Fruit fly (Drosophila melanogaster) whole organism, adult: ENCODE results near the gene CG5162.
A peak's percentile ranks its signal among the peaks of the same experiment; 100 is the strongest.

Experiments
- CG11617 ChIP-seq: fragments of 200-800 bp; sonication (Bioruptor generic); optimal IDR thresholded peaks from 2 replicates; lab custom pipeline; 2017; ENCODE audit warnings: mild to moderate bottlenecking, missing biosample characterization, missing genetic modification reagents, missing genetic modification characterization
- CG12768 ChIP-seq: fragments of 200-800 bp; sonication (Bioruptor generic); optimal IDR thresholded peaks from 2 replicates; lab custom pipeline; 2017; ENCODE audit warnings: missing biosample characterization, missing genetic modification characterization, mild to moderate bottlenecking, moderate library complexity, missing genetic modification reagents
- CG14711 ChIP-seq: fragments of 200-800 bp; sonication (Bioruptor generic); optimal IDR thresholded peaks from 2 replicates; lab custom pipeline; 2018; ENCODE audit warnings: missing biosample characterization, mild to moderate bottlenecking, missing genetic modification characterization, moderate library complexity
- CG1620 ChIP-seq: fragments of 200-800 bp; sonication (Bioruptor generic); optimal IDR thresholded peaks from 2 replicates; lab custom pipeline; 2016; ENCODE audit warnings: missing biosample characterization, missing genetic modification characterization
- CG33017 ChIP-seq: fragments of 200-800 bp; sonication (Bioruptor generic); optimal IDR thresholded peaks from 2 replicates; lab custom pipeline; 2018; ENCODE audit warnings: missing biosample characterization, mild to moderate bottlenecking, missing genetic modification characterization, moderate library complexity
- CG5204 ChIP-seq: fragments of 200-800 bp; sonication (Bioruptor generic); optimal IDR thresholded peaks from 2 replicates; lab custom pipeline; 2016; ENCODE audit warnings: missing biosample characterization, missing genetic modification characterization
- CG7045 ChIP-seq: fragments of 200-800 bp; sonication (Bioruptor generic); optimal IDR thresholded peaks from 2 replicates; lab custom pipeline; 2017; ENCODE audit warnings: missing biosample characterization, mild to moderate bottlenecking, missing genetic modification characterization
- CG7101 ChIP-seq: fragments of 200-800 bp; sonication (Bioruptor generic); optimal IDR thresholded peaks from 2 replicates; lab custom pipeline; 2018; ENCODE audit warnings: missing biosample characterization, mild to moderate bottlenecking, missing genetic modification characterization, moderate library complexity
- Clk ChIP-seq: fragments of 200-800 bp; sonication (Bioruptor generic); optimal IDR thresholded peaks from 2 replicates; lab custom pipeline; 2017; ENCODE audit warnings: missing biosample characterization, missing genetic modification characterization
- Crg-1 ChIP-seq: fragments of 200-800 bp; sonication (Bioruptor generic); optimal IDR thresholded peaks from 2 replicates; lab custom pipeline; 2016; ENCODE audit warnings: missing biosample characterization, missing genetic modification characterization
- Hr96 ChIP-seq: fragments of 200-800 bp; sonication (Bioruptor generic); optimal IDR thresholded peaks from 2 replicates; lab custom pipeline; 2016; ENCODE audit warnings: missing biosample characterization, missing genetic modification characterization
- Mnt ChIP-seq: fragments of 200-800 bp; sonication (Bioruptor generic); optimal IDR thresholded peaks from 2 replicates; lab custom pipeline; 2016; ENCODE audit warnings: missing biosample characterization, mild to moderate bottlenecking, missing genetic modification characterization
- bab1 ChIP-seq: fragments of 200-800 bp; sonication (Bioruptor generic); optimal IDR thresholded peaks from 3 replicates; lab custom pipeline; 2019; ENCODE audit warnings: missing biosample characterization, mild to moderate bottlenecking, missing genetic modification characterization, moderate library complexity
- cic ChIP-seq: fragments of 200-800 bp; sonication (Bioruptor generic); optimal IDR thresholded peaks from 2 replicates; lab custom pipeline; 2017; ENCODE audit warnings: missing biosample characterization, mild to moderate bottlenecking, missing genetic modification characterization, moderate library complexity
- cnc ChIP-seq, 2 experiments: fragments of >200 bp; optimal IDR thresholded peaks; 2 replicates each; lab custom pipeline; 2017
- kay ChIP-seq: fragments of 200-800 bp; sonication (Bioruptor generic); peaks from one replicate; lab custom pipeline; 2016; ENCODE audit warnings: missing biosample characterization, missing genetic modification characterization, borderline replicate concordance
- ovo ChIP-seq: fragments of 200-800 bp; sonication (Bioruptor generic); optimal IDR thresholded peaks from 2 replicates; lab custom pipeline; 2016; ENCODE audit warnings: missing biosample characterization, missing genetic modification characterization
- pad ChIP-seq: fragments of 200-800 bp; sonication (Bioruptor generic); optimal IDR thresholded peaks from 3 replicates; lab custom pipeline; 2017; ENCODE audit warnings: missing biosample characterization, missing genetic modification characterization, mild to moderate bottlenecking, moderate library complexity, missing genetic modification reagents
- tj ChIP-seq: fragments of 200-800 bp; sonication (Bioruptor generic); optimal IDR thresholded peaks from 3 replicates; lab custom pipeline; 2017; ENCODE audit warnings: missing biosample characterization, mild to moderate bottlenecking, missing genetic modification characterization, moderate library complexity
- toe ChIP-seq: fragments of 200-800 bp; sonication (Bioruptor generic); optimal IDR thresholded peaks from 2 replicates; lab custom pipeline; 2016; ENCODE audit warnings: missing biosample characterization, missing genetic modification characterization

The CG5162 gene

DNA sequence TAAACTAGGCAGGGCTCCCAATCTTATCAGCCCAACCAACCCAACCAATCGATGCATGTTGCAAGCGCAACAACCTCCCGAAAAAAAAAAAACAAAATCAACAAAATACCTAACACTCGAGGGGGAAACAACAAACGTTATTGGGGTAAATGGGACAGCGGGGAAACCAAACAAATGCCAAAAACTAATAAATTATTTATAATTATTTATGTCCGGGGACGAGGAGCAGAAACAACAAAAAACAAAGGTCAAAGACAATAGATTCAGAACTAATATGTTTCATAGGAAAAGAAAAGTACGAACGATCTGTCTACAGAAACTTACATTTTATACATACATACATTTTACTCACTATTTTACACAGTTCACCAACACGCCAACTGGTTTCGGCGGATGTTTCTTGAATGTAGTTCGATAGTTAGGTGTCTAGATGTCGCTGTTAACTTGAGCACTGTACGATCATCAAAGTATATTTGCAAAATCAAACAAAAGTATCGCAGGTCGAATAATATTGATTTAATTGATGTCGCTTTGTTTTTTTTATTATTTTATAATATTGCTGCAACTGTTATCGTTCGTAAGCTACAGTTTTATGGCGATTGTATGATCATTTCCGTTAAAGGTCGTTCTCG, 39.4 kb upstream of the CG5162 start:
- TF ChIP-seq CG1620 (GFP tag; lab: Kevin White, UChicago), result peak; percentile 58
- peak; percentile 9 for TF ChIP-seq pad (GFP tag; lab: Kevin White, UChicago)
- TF ChIP-seq ovo (GFP tag; lab: Kevin White, UChicago), result no peak
- peak; percentile 13 for TF ChIP-seq Mnt (GFP tag; lab: Kevin White, UChicago)
- peak; percentile 53 for TF ChIP-seq bab1 (GFP tag; lab: Kevin White, UChicago)
- TF ChIP-seq CG14711, result no peak
- TF ChIP-seq Hr96 (GFP tag; lab: Kevin White, UChicago), result peak; percentile 54
- TF ChIP-seq CG7045 (GFP tag; lab: Kevin White, UChicago), result no peak
- TF ChIP-seq CG11617 (GFP tag; lab: Kevin White, UChicago), result no peak
- peak; percentile 44 for TF ChIP-seq CG7101 (tag; lab: Kevin White, UChicago)
- peak; percentile 42 for TF ChIP-seq Crg-1

DNA sequence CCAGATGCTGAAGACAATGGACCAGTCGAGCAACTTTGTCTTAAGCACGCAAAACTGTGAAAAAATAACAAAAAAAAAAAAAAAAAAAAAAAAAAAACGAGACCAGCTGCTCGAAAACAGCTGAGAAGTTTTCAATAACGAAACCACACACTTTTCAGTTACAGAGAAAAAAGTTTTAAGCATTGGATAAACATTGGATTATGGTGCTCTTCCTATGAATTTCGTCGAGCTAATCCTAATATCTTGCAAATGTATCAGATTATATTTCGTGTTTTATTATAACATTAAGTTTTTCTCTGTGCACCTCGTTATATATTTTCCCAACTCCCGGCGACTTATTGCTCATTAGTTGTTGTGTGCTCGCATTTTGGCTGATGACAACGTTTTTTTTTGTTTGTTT, 38.6 kb upstream of the CG5162 start:
- TF ChIP-seq cnc (optimal IDR thresholded peaks at IDR 0.05; lab: Kevin White, UChicago), result no peak
- TF ChIP-seq pad (GFP tag; lab: Kevin White, UChicago), result no peak
- no peak for TF ChIP-seq CG33017 (tag; lab: Kevin White, UChicago)
- TF ChIP-seq cic, result no peak
- TF ChIP-seq toe, result no peak
- no peak for TF ChIP-seq CG14711
- TF ChIP-seq bab1 (GFP tag; lab: Kevin White, UChicago), result no peak
- TF ChIP-seq Hr96 (GFP tag; lab: Kevin White, UChicago), result no peak
- TF ChIP-seq CG1620 (GFP tag; lab: Kevin White, UChicago), result no peak
- no peak for TF ChIP-seq tj
- TF ChIP-seq kay, result no peak
- TF ChIP-seq CG11617 (GFP tag; lab: Kevin White, UChicago), result no peak
- no peak for TF ChIP-seq Clk (GFP tag; lab: Kevin White, UChicago)
- TF ChIP-seq Crg-1, result no peak
- no peak for TF ChIP-seq CG7101 (tag; lab: Kevin White, UChicago)
- TF ChIP-seq ovo (GFP tag; lab: Kevin White, UChicago), result no peak
- no peak for TF ChIP-seq CG12768 (GFP tag; lab: Kevin White, UChicago)

DNA sequence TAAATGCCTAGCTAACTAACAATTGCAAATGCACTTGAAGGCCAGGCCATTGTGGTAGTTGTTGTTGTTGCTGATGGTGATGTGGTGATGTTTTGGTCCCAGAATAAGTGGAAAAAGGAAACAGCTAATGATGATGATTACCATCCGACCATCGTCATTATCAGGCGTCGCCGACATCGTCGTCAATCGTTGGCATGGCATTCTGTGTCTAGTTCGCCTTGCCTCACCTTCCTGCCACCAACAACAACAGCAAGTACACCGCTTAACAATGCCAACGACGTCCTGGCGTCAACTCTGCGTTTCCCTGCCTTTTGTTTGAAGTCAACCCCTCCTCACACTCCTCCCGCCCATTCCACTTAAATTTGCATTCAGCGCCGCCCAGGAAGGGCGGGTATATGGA, 37.5 kb upstream of the CG5162 start:
- no peak for TF ChIP-seq CG11617 (GFP tag; lab: Kevin White, UChicago)
- no peak for TF ChIP-seq cnc (optimal IDR thresholded peaks at IDR 0.05; lab: Kevin White, UChicago)
- TF ChIP-seq CG7101 (tag; lab: Kevin White, UChicago), result no peak
- no peak for TF ChIP-seq toe
- no peak for TF ChIP-seq tj
- TF ChIP-seq ovo (GFP tag; lab: Kevin White, UChicago), result no peak
- no peak for TF ChIP-seq pad (GFP tag; lab: Kevin White, UChicago)
- no peak for TF ChIP-seq kay

DNA sequence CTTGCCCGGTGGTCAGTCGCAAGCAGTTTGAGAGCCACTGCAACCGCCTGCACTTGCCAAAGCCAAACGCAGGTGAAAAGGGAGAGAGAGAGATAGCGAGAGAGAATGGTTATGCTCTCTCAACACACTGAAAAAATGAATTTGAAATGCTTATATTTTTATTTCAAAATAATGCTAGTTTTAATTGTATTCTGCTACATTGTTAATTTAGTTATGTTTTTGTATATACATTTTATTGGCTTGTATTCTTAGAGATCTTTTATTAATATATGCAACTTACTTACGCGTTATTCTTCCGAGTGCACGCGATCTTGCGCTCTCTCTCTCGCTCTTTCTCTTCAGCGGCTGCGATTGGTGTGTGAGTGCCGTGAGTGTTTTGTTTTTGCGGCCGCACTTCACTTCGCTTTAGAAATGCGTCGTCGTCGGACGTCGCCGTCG, 36.6 kb upstream of the CG5162 start:
- TF ChIP-seq CG14711 (peak; percentile 94), CG12768 (GFP tag; lab: Kevin White, UChicago) (peak; percentile 90), Mnt (GFP tag; lab: Kevin White, UChicago) (no peak), tj (no peak), CG7045 (GFP tag; lab: Kevin White, UChicago) (peak; percentile 86), Crg-1 (no peak), CG5204 (GFP tag; lab: Kevin White, UChicago) (peak; percentile 56), pad (GFP tag; lab: Kevin White, UChicago) (peak; percentile 84), CG33017 (tag; lab: Kevin White, UChicago) (no peak), CG1620 (GFP tag; lab: Kevin White, UChicago) (peak; percentile 26), cic (peak; percentile 75), CG11617 (GFP tag; lab: Kevin White, UChicago) (peak; percentile 61), kay (peak; percentile 77), ovo (GFP tag; lab: Kevin White, UChicago) (no peak), Hr96 (GFP tag; lab: Kevin White, UChicago) (peak; percentile 86), toe (peak; percentile 62), Clk (GFP tag; lab: Kevin White, UChicago) (peak; percentile 68), CG7101 (tag; lab: Kevin White, UChicago) (peak; percentile 56), cnc (optimal IDR thresholded peaks at IDR 0.05; lab: Kevin White, UChicago) (no peak), bab1 (GFP tag; lab: Kevin White, UChicago) (peak; percentile 99)

DNA sequence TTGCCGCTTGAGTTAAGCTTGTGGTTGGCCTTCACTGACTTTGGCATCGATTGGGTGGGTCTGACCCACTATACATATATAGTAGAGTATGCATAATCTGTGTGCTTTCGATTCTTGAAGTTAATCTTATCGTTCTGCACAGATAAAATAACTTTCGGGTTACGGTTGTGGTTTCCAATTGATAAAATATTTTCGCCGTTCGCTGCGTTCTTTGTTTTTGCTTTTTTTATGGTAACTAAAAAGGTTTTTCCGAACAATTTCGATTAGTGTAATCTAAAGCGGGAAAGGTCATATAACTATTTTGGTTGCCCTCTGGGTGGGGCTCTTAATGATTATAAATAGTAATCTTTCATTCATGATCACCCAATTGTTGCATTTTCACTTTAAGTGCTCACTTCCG, 34.6 kb upstream of the CG5162 start:
- TF ChIP-seq CG7045 (GFP tag; lab: Kevin White, UChicago) (no peak), CG33017 (tag; lab: Kevin White, UChicago) (no peak), CG7101 (tag; lab: Kevin White, UChicago) (no peak), cnc (optimal IDR thresholded peaks at IDR 0.05; lab: Kevin White, UChicago) (no peak), pad (GFP tag; lab: Kevin White, UChicago) (no peak), Crg-1 (no peak), tj (no peak), CG5204 (GFP tag; lab: Kevin White, UChicago) (no peak), kay (no peak), ovo (GFP tag; lab: Kevin White, UChicago) (no peak), CG11617 (GFP tag; lab: Kevin White, UChicago) (no peak), CG12768 (GFP tag; lab: Kevin White, UChicago) (no peak), Clk (GFP tag; lab: Kevin White, UChicago) (no peak), Hr96 (GFP tag; lab: Kevin White, UChicago) (no peak), bab1 (GFP tag; lab: Kevin White, UChicago) (no peak), cic (no peak)
